Worm (Caenorhabditis elegans): ENCODE data around the gene fbxc-27.

Gene fbxc-27

ce11 chrII:900720-901332 lies 8.7 kb upstream of the fbxc-27 start, which contains the start of gene T07D3.9:
Gene T07D3.9, minus strand, starts transcription at chrII:900913.
- TF ChIP-seq zip-8 (tag; optimal IDR thresholded peaks at IDR 0.05) (no peak), elt-1 (tag; optimal IDR thresholded peaks at IDR 0.05; ENCODE audit: borderline replicate concordance, insufficient read depth) (peak; percentile 22)

- TF ChIP-seq nhr-237 (tag; optimal IDR thresholded peaks at IDR 0.05) (no peak), nhr-12 (tag; optimal IDR thresholded peaks at IDR 0.05) (no peak), cnd-1 (tag; optimal IDR thresholded peaks at IDR 0.05) (no peak), mab-5 (tag; optimal IDR thresholded peaks at IDR 0.05) (no peak), snpc-4 (tag; optimal IDR thresholded peaks at IDR 0.05) (no peak), tbx-8 (GFP tag; optimal IDR thresholded peaks at IDR 0.05) (no peak), ceh-43 (GFP tag; optimal IDR thresholded peaks at IDR 0.05) (no peak), elt-3 (tag; optimal IDR thresholded peaks at IDR 0.05) (no peak), hlh-1 (tag; optimal IDR thresholded peaks at IDR 0.05) (no peak), bed-3 (GFP tag; optimal IDR thresholded peaks at IDR 0.05) (no peak), sptf-1 (tag; optimal IDR thresholded peaks at IDR 0.05) (no peak)
These were observed 7.9 kb upstream of the fbxc-27 start, which contains the start of gene T07D3.2 for ce11 chrII:901632-902031. Gene T07D3.2, plus strand, starts transcription at chrII:901932.

ce11 chrII:905335-905734 lies 4.2 kb upstream of the fbxc-27 start:
- TF ChIP-seq mep-1 (tag; optimal IDR thresholded peaks at IDR 0.05) (no peak), nhr-76 (tag; optimal IDR thresholded peaks at IDR 0.05) (no peak), M03D4.4 (tag; optimal IDR thresholded peaks at IDR 0.05) (no peak)

- TF ChIP-seq ztf-11 (tag; optimal IDR thresholded peaks at IDR 0.05) = no peak
- no peak for TF ChIP-seq elt-3 (tag; optimal IDR thresholded peaks at IDR 0.05)
- TF ChIP-seq sem-2 (GFP tag; optimal IDR thresholded peaks at IDR 0.05) = no peak
- no peak for TF ChIP-seq nhr-28 (tag; optimal IDR thresholded peaks at IDR 0.05)
- no peak for TF ChIP-seq nhr-2 (tag; optimal IDR thresholded peaks at IDR 0.05)
- TF ChIP-seq lin-13 (tag; optimal IDR thresholded peaks at IDR 0.05) = no peak
- no peak for TF ChIP-seq hlh-1 (tag; optimal IDR thresholded peaks at IDR 0.05)
- TF ChIP-seq ham-2 (GFP tag; optimal IDR thresholded peaks at IDR 0.05) = no peak
- TF ChIP-seq unc-39 (tag; optimal IDR thresholded peaks at IDR 0.05) = no peak
- TF ChIP-seq snpc-4 (tag; optimal IDR thresholded peaks at IDR 0.05) = no peak
These were observed 2.1 kb downstream of the fbxc-27 start, which contains the start of gene fbxc-31 for ce11 chrII:911680-912079. Gene fbxc-31, plus strand, starts transcription at chrII:911980.

- TF ChIP-seq nhr-28 (tag; optimal IDR thresholded peaks at IDR 0.05) (no peak), nhr-12 (tag; optimal IDR thresholded peaks at IDR 0.05) (no peak), ceh-43 (GFP tag; optimal IDR thresholded peaks at IDR 0.05) (no peak), lin-32 (GFP tag; optimal IDR thresholded peaks at IDR 0.05) (no peak), mep-1 (tag; optimal IDR thresholded peaks at IDR 0.05) (peak; percentile 65), ceh-83 (GFP tag; optimal IDR thresholded peaks at IDR 0.05) (no peak), drap-1 (GFP tag; optimal IDR thresholded peaks at IDR 0.05) (no peak), blmp-1 (tag; optimal IDR thresholded peaks at IDR 0.05) (no peak), sptf-1 (tag; optimal IDR thresholded peaks at IDR 0.05) (no peak), unc-120 (tag; optimal IDR thresholded peaks at IDR 0.05; ENCODE audit: poor library complexity, severe bottlenecking) (no peak), lsy-2 (tag; optimal IDR thresholded peaks at IDR 0.05) (peak; percentile 22), elt-3 (tag; optimal IDR thresholded peaks at IDR 0.05) (no peak), pha-4 (tag; optimal IDR thresholded peaks at IDR 0.05) (peak; percentile 40)
These were observed 3.7 kb downstream of the fbxc-27 start, which contains the start of gene fbxc-33 for ce11 chrII:913222-913722. Gene fbxc-33, plus strand, starts transcription at chrII:913672.

ce11 chrII:915206-915605 lies 5.6 kb downstream of the fbxc-27 start:
- TF ChIP-seq snpc-4 (tag; optimal IDR thresholded peaks at IDR 0.05) (no peak), hlh-1 (tag; optimal IDR thresholded peaks at IDR 0.05) (no peak), pha-4 (tag; optimal IDR thresholded peaks at IDR 0.05) (no peak), cnd-1 (tag; optimal IDR thresholded peaks at IDR 0.05) (no peak), lsy-2 (tag; optimal IDR thresholded peaks at IDR 0.05) (no peak), mab-5 (tag; optimal IDR thresholded peaks at IDR 0.05) (no peak), ceh-43 (GFP tag; optimal IDR thresholded peaks at IDR 0.05) (no peak), blmp-1 (tag; optimal IDR thresholded peaks at IDR 0.05) (no peak), elt-1 (tag; optimal IDR thresholded peaks at IDR 0.05; ENCODE audit: borderline replicate concordance, insufficient read depth) (no peak), nhr-237 (tag; optimal IDR thresholded peaks at IDR 0.05) (no peak), elt-3 (tag; optimal IDR thresholded peaks at IDR 0.05) (no peak), mep-1 (tag; optimal IDR thresholded peaks at IDR 0.05) (no peak), ceh-83 (GFP tag; optimal IDR thresholded peaks at IDR 0.05) (no peak), lin-13 (tag; optimal IDR thresholded peaks at IDR 0.05) (no peak), sptf-1 (tag; optimal IDR thresholded peaks at IDR 0.05) (no peak)

All from whole organism, mixed stage, embryonic.